Fruit fly (Drosophila melanogaster): ENCODE measurements around the gene Oga.
A peak's percentile ranks its signal among the peaks of the same experiment; 100 is the strongest.

The Oga gene

DNA sequence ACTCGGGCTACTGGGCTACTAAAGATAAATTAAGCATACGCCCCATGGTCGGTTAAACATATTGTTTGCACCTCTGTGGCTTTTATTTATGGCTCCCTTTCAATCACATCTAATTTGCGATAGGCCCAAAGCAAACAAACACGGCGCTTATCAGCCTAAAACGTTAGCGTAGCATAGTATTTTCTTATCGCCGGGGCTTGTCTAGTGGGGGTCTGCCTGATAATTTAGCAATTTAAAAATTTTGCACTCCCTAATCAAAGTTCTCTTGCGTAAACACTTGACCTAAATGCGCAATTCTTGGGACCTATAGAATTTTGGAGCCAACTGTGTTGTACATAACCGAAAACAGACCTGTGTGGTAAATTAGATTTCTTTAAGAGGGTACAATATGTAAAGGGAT, 20.8 kb upstream of the Oga start:
- no peak for TF ChIP-seq Pif1A (GFP tag; optimal IDR thresholded peaks at IDR 0.05)
- TF ChIP-seq EcR (GFP tag; optimal IDR thresholded peaks at IDR 0.05) = no peak
- no peak for TF ChIP-seq CG10348 (GFP tag; IDR thresholded peaks at IDR 0.05)
- no peak for TF ChIP-seq CG15710 (tag; optimal IDR thresholded peaks at IDR 0.05)
- TF ChIP-seq Pif1B (GFP tag; optimal IDR thresholded peaks at IDR 0.05) = no peak

DNA sequence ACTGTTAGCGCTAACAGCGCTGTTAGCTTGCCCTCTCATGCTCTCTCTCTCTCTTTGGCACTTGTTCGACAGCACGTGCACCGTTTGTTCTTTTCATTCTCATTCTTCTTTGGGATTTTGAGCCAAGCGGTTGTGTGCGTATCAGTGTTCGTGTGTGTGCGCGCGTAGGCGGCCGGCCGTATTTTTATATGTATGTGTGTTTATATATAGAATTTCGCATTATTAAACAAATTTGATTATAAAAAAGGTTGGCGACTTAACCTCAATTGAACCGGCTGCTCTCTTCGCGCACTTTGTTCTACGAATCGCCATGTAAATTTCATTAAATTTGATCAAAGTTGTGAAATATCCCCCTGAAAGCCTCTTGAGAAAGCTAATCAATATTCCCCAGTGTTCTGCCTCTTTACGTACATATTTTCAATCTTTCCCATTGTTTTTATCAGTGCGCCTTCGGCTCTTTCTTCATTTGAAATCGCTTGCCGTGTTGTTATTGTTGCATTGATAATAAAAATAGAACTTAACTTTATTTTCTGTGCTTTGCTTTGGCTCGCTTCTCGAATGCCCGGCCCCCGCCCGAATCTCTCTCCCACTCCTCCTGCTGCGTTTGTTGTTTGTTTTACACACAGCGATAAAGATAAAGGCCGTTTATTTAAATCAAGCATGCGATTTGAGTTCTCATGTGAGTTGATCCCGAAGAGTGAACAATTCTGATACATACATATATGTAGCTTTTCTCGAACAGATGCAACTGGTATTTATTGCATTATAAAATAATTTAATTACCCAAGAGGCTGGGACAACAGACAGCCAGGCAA, 19.6 kb upstream of the Oga start:
- TF ChIP-seq CG9948 (tag; optimal IDR thresholded peaks at IDR 0.05) (no peak), Snoo (tag; optimal IDR thresholded peaks at IDR 0.05) (no peak), Pif1A (GFP tag; optimal IDR thresholded peaks at IDR 0.05) (no peak), CG34367 (tag; optimal IDR thresholded peaks at IDR 0.05) (no peak), gl (tag; optimal IDR thresholded peaks at IDR 0.05) (no peak), D1 (tag; optimal IDR thresholded peaks at IDR 0.05) (no peak), CG12605 (GFP tag; IDR thresholded peaks at IDR 0.05) (no peak), CG32121 (GFP tag; IDR thresholded peaks at IDR 0.05) (no peak), rn (GFP tag; IDR thresholded peaks at IDR 0.05) (no peak), Ets98B (GFP tag; IDR thresholded peaks at IDR 0.05) (no peak), EcR (GFP tag; optimal IDR thresholded peaks at IDR 0.05) (peak; percentile 27), CG14655 (GFP tag; optimal IDR thresholded peaks at IDR 0.05) (peak; percentile 1), CG8301 (tag; optimal IDR thresholded peaks at IDR 0.05) (no peak), fd96Ca (GFP tag; IDR thresholded peaks at IDR 0.05) (no peak), CG8159 (tag; optimal IDR thresholded peaks at IDR 0.05) (no peak), CG4496 (GFP tag; IDR thresholded peaks at IDR 0.05) (no peak), CG13204 (GFP tag; optimal IDR thresholded peaks at IDR 0.05) (no peak)

DNA sequence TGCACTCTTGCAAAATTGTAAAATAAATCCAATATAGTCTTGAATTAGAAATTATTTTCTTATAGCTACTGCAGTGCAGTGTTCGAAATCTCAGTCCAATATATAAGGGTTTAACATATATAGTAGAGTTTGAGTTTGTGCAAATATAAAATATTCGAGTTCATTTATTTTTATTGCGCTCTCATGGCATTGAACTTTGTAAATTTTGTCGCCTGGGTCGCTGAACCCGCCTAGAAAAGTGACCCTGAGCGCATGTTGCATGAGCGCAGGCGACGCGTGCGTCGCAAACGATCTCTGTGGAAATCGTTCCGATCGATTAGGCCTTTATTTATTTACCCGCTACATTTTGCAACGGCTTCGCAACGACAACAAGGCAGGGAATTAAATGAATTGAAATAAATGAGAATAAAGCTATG, 18.9 kb upstream of the Oga start:
- peak; percentile 53 for TF ChIP-seq Ets98B (GFP tag; IDR thresholded peaks at IDR 0.05)
- peak; percentile 14 for TF ChIP-seq Snoo (tag; optimal IDR thresholded peaks at IDR 0.05)
- TF ChIP-seq CG15710 (tag; optimal IDR thresholded peaks at IDR 0.05) = peak; percentile 61
- peak; percentile 50; the same call in 1 of the 3 replicates for TF ChIP-seq CG4496 (GFP tag; IDR thresholded peaks at IDR 0.05)
- peak; percentile 70 for TF ChIP-seq CG8159 (tag; optimal IDR thresholded peaks at IDR 0.05)
- TF ChIP-seq CG8301 (tag; optimal IDR thresholded peaks at IDR 0.05) = peak; percentile 58
- TF ChIP-seq rn (GFP tag; IDR thresholded peaks at IDR 0.05) = 0 out of 2 replicates have a peak, but pooled peaks have one; percentile 24
- TF ChIP-seq CG17806 (tag; optimal IDR thresholded peaks at IDR 0.05) = peak; percentile 65
- no peak for TF ChIP-seq CG13204 (GFP tag; optimal IDR thresholded peaks at IDR 0.05)
- TF ChIP-seq gl (tag; optimal IDR thresholded peaks at IDR 0.05) = no peak
- no peak for TF ChIP-seq D1 (tag; optimal IDR thresholded peaks at IDR 0.05)
- TF ChIP-seq Pif1A (GFP tag; optimal IDR thresholded peaks at IDR 0.05) = peak; percentile 66
- peak; percentile 89 for TF ChIP-seq EcR (GFP tag; optimal IDR thresholded peaks at IDR 0.05)
- TF ChIP-seq fd96Ca (GFP tag; IDR thresholded peaks at IDR 0.05) = peak; percentile 78
- peak; percentile 57 for TF ChIP-seq CG34367 (tag; optimal IDR thresholded peaks at IDR 0.05)
- peak; percentile 63 for TF ChIP-seq Pif1B (GFP tag; optimal IDR thresholded peaks at IDR 0.05)
- 0 out of 2 replicates have a peak, but pooled peaks have one; percentile 36 for TF ChIP-seq CG12605 (GFP tag; IDR thresholded peaks at IDR 0.05)
- 0 out of 2 replicates have a peak, but pooled peaks have one; percentile 27 for TF ChIP-seq CG10348 (GFP tag; IDR thresholded peaks at IDR 0.05)
- peak; percentile 65 for TF ChIP-seq CG9948 (tag; optimal IDR thresholded peaks at IDR 0.05)
- peak; percentile 67 for TF ChIP-seq CG14655 (GFP tag; optimal IDR thresholded peaks at IDR 0.05)
- TF ChIP-seq CG32121 (GFP tag; IDR thresholded peaks at IDR 0.05) = peak; percentile 57

DNA sequence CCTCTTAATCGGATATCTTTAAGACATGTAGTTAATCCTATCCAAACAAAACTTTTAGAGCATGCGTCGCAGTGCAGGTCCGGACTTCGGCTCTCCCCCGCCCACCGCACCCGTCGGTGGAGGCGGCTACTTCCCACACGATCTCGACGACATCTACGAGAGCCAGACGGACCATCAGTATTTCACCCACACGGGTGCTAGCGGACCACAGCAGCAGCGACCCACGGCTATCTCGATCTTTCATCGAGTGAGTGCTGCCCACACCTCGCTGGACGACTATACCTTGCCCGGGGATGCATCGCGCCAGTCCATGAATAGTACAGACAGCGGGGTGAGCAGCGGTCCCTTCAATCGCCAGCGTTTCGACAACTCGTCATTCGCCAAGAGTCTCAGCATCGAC, 17.2 kb upstream of the Oga start:
- TF ChIP-seq CG8159 (tag; optimal IDR thresholded peaks at IDR 0.05) (no peak), CG14655 (GFP tag; optimal IDR thresholded peaks at IDR 0.05) (no peak), CG10348 (GFP tag; IDR thresholded peaks at IDR 0.05) (no peak), CG32121 (GFP tag; IDR thresholded peaks at IDR 0.05) (no peak), CG4496 (GFP tag; IDR thresholded peaks at IDR 0.05) (no peak), CG34367 (tag; optimal IDR thresholded peaks at IDR 0.05) (no peak), CG8301 (tag; optimal IDR thresholded peaks at IDR 0.05) (no peak), gl (tag; optimal IDR thresholded peaks at IDR 0.05) (no peak), rn (GFP tag; IDR thresholded peaks at IDR 0.05) (no peak), fd96Ca (GFP tag; IDR thresholded peaks at IDR 0.05) (no peak), Ets98B (GFP tag; IDR thresholded peaks at IDR 0.05) (no peak)

DNA sequence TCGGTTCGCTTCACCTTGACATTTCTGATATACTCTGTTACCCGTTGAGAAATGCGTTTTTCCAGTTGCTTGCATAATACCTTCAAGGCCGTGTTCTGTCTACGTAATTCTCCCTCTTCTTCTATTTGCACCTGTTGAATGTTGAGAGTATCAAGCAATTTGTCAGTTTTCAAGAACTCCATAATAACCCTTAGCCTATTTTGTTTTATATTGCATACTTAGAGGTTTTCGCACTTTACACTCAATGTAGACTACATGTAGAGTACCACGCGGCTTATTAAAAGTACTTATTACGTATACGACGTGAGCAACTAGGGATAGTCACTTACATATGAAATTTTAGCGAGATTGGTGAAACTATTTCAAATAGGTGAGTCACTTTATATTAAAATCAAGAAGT, 15.7 kb upstream of the Oga start:
- TF ChIP-seq CG9948 (tag; optimal IDR thresholded peaks at IDR 0.05) (no peak), D1 (tag; optimal IDR thresholded peaks at IDR 0.05) (no peak), fd96Ca (GFP tag; IDR thresholded peaks at IDR 0.05) (no peak), CG4496 (GFP tag; IDR thresholded peaks at IDR 0.05) (peak; percentile 25; the same call in 1 of the 3 replicates), CG8159 (tag; optimal IDR thresholded peaks at IDR 0.05) (no peak), CG15710 (tag; optimal IDR thresholded peaks at IDR 0.05) (no peak), Pif1B (GFP tag; optimal IDR thresholded peaks at IDR 0.05) (no peak), CG12605 (GFP tag; IDR thresholded peaks at IDR 0.05) (no peak), EcR (GFP tag; optimal IDR thresholded peaks at IDR 0.05) (peak; percentile 17), gl (tag; optimal IDR thresholded peaks at IDR 0.05) (no peak), CG10348 (GFP tag; IDR thresholded peaks at IDR 0.05) (no peak), Snoo (tag; optimal IDR thresholded peaks at IDR 0.05) (no peak), Ets98B (GFP tag; IDR thresholded peaks at IDR 0.05) (no peak), CG8301 (tag; optimal IDR thresholded peaks at IDR 0.05) (no peak), CG32121 (GFP tag; IDR thresholded peaks at IDR 0.05) (no peak), rn (GFP tag; IDR thresholded peaks at IDR 0.05) (no peak), CG13204 (GFP tag; optimal IDR thresholded peaks at IDR 0.05) (no peak), CG34367 (tag; optimal IDR thresholded peaks at IDR 0.05) (no peak), CG14655 (GFP tag; optimal IDR thresholded peaks at IDR 0.05) (peak; percentile 0), CG17806 (tag; optimal IDR thresholded peaks at IDR 0.05) (no peak), Pif1A (GFP tag; optimal IDR thresholded peaks at IDR 0.05) (no peak)
